Worm (Caenorhabditis elegans) whole organism, L4 larva: ENCODE data around the gene C14A4.7.
A peak's percentile ranks its signal among the peaks of the same experiment; 100 is the strongest.

Experiments used
- F10B5.3 ChIP-seq: sonication (generic microtip); optimal IDR thresholded peaks from 2 replicates; lab custom pipeline; 2016; ENCODE audit warnings: mild to moderate bottlenecking, missing genetic modification characterization, missing compliant biosample characterization
- F49E8.2 ChIP-seq: sonication (generic microtip); optimal IDR thresholded peaks from 2 replicates; lab custom pipeline; 2016; ENCODE audit warnings: missing compliant biosample characterization, mild to moderate bottlenecking, missing genetic modification characterization, borderline replicate concordance
- T26A8.4 ChIP-seq: fragments of 200-800 bp; sonication (Bioruptor generic); IDR thresholded peaks from 2 replicates; pipeline ENCODE4 v1.3.6; 2022; ENCODE audit warnings: missing genetic modification characterization, missing compliant biosample characterization
- Y48G9A.11 ChIP-seq: fragments of 200-800 bp; sonication (Bioruptor generic); IDR thresholded peaks from 2 replicates; pipeline ENCODE4 v1.3.6; 2022; ENCODE audit warnings: missing genetic modification reagents, missing genetic modification characterization, missing compliant biosample characterization
- Y5F2A.4 ChIP-seq: fragments of 200-800 bp; sonication (Bioruptor generic); optimal IDR thresholded peaks from 2 replicates; lab custom pipeline; 2018; ENCODE audit warnings: mild to moderate bottlenecking, missing genetic modification characterization, missing compliant biosample characterization
- Y75B8A.6 ChIP-seq: fragments of 200-800 bp; sonication (Bioruptor generic); IDR thresholded peaks from 2 replicates; pipeline ENCODE4 v1.3.6; 2022; ENCODE audit warnings: missing genetic modification reagents, missing genetic modification characterization, missing compliant biosample characterization
- aha-1 ChIP-seq: fragments of 150-350 bp; peaks from one replicate; lab custom pipeline; 2014; ENCODE audit warnings: missing biosample characterization, missing genetic modification characterization
- ama-1 ChIP-seq: fragments of 150-350 bp; optimal IDR thresholded peaks from 2 replicates; lab custom pipeline; 2014; ENCODE audit warnings: inconsistent platforms, mixed read lengths
- arid-1 ChIP-seq: fragments of 200-800 bp; sonication (Bioruptor generic); conservative IDR thresholded peaks from 2 replicates; pipeline ENCODE4 v1.3.6; 2022; ENCODE audit warnings: missing genetic modification reagents, missing genetic modification characterization, missing compliant biosample characterization
- attf-4 ChIP-seq: sonication (generic microtip); optimal IDR thresholded peaks from 3 replicates; lab custom pipeline; 2017; ENCODE audit warnings: missing biosample characterization, missing genetic modification characterization
- ceh-20 ChIP-seq: fragments of 200-800 bp; sonication (Bioruptor generic); IDR thresholded peaks from 2 replicates; pipeline ENCODE4 v1.3.6; 2022; ENCODE audit warnings: missing genetic modification reagents, missing genetic modification characterization, missing compliant biosample characterization
- ceh-62 ChIP-seq: sonication (generic microtip); optimal IDR thresholded peaks from 2 replicates; lab custom pipeline; 2017; ENCODE audit warnings: missing biosample characterization, missing genetic modification characterization
- daf-16 ChIP-seq, 3 experiments: sonication (generic microtip); optimal IDR thresholded peaks; 2 replicates each; lab custom pipeline; 2016 to 2017; ENCODE audit warnings: missing genetic modification characterization in 3 of 3, missing genetic modification reagents in 3 of 3, mild to moderate bottlenecking in 2 of 3, missing compliant biosample characterization in 2 of 3, missing biosample characterization in 1 of 3, moderate library complexity in 1 of 3
- duxl-1 ChIP-seq: sonication (generic microtip); optimal IDR thresholded peaks from 2 replicates; lab custom pipeline; 2016; ENCODE audit warnings: mild to moderate bottlenecking, missing genetic modification characterization, moderate library complexity, missing compliant biosample characterization; ENCODE audit not compliant: poor library complexity
- dve-1 ChIP-seq: sonication (generic microtip); optimal IDR thresholded peaks from 2 replicates; lab custom pipeline; 2017; ENCODE audit warnings: antibody characterized with exemption, mild to moderate bottlenecking, missing genetic modification characterization, missing compliant biosample characterization; ENCODE audit not compliant: insufficient read depth
- egl-27 ChIP-seq: sonication (generic microtip); optimal IDR thresholded peaks from 3 replicates; lab custom pipeline; 2017; ENCODE audit warnings: missing biosample characterization, missing genetic modification reagents, missing genetic modification characterization
- fkh-10 ChIP-seq: fragments of 150-350 bp; optimal IDR thresholded peaks from 2 replicates; lab custom pipeline; 2014; ENCODE audit warnings: missing biosample characterization, missing genetic modification reagents, missing genetic modification characterization
- fos-1 ChIP-seq: fragments of 150-350 bp; optimal IDR thresholded peaks from 2 replicates; lab custom pipeline; 2014; ENCODE audit warnings: missing biosample characterization, missing genetic modification characterization
- gei-8 ChIP-seq: fragments of 200-800 bp; sonication (Bioruptor generic); optimal IDR thresholded peaks from 2 replicates; lab custom pipeline; 2018; ENCODE audit warnings: mild to moderate bottlenecking, missing genetic modification characterization, missing compliant biosample characterization
- hif-1 ChIP-seq, 2 experiments: sonication (generic microtip); optimal IDR thresholded peaks; 2 replicates each; lab custom pipeline; 2016 to 2017; ENCODE audit warnings: missing compliant biosample characterization in 2 of 2, missing genetic modification characterization in 2 of 2, missing genetic modification reagents in 2 of 2, missing genotype in 2 of 2, mild to moderate bottlenecking in 1 of 2
- hlh-11 ChIP-seq: fragments of 200-800 bp; sonication (Bioruptor generic); optimal IDR thresholded peaks from 2 replicates; lab custom pipeline; 2018; ENCODE audit warnings: mild to moderate bottlenecking, missing genetic modification characterization, missing compliant biosample characterization
- lin-29 ChIP-seq: fragments of 200-800 bp; sonication (Bioruptor generic); IDR thresholded peaks from 2 replicates; pipeline ENCODE4 v1.3.6; 2022; ENCODE audit warnings: missing genetic modification reagents, missing genetic modification characterization, missing compliant biosample characterization
- lin-38 ChIP-seq: fragments of 200-800 bp; sonication (Bioruptor generic); IDR thresholded peaks from 2 replicates; pipeline ENCODE4 v1.3.6; 2022; ENCODE audit warnings: missing genetic modification reagents, missing genetic modification characterization, missing compliant biosample characterization
- lin-39 ChIP-seq: fragments of 150-350 bp; optimal IDR thresholded peaks from 2 replicates; lab custom pipeline; 2014; ENCODE audit warnings: missing biosample characterization, missing genetic modification reagents, missing genetic modification characterization
- madf-5 ChIP-seq, 2 experiments: fragments of 200-800 bp; sonication (Bioruptor generic); IDR thresholded peaks; 2 replicates each; pipeline ENCODE4 v1.3.6; 2022; ENCODE audit warnings: missing compliant biosample characterization in 2 of 2, missing genetic modification characterization in 2 of 2
- mdl-1 ChIP-seq, 2 experiments: fragments of 150-350 bp in 1 of 2; sonication (generic microtip) in 1 of 2; optimal IDR thresholded peaks; 2 replicates each; lab custom pipeline; 2014 to 2017; ENCODE audit warnings: missing biosample characterization in 2 of 2, missing genetic modification characterization in 2 of 2
- nhr-10 ChIP-seq: fragments of 150-350 bp; optimal IDR thresholded peaks from 2 replicates; lab custom pipeline; 2014; ENCODE audit warnings: missing biosample characterization, missing genetic modification characterization
- nhr-11 ChIP-seq: fragments of 150-350 bp; optimal IDR thresholded peaks from 2 replicates; lab custom pipeline; 2014; ENCODE audit warnings: missing biosample characterization, missing genetic modification characterization
- nhr-25 ChIP-seq: sonication (generic microtip); optimal IDR thresholded peaks from 2 replicates; lab custom pipeline; 2017; ENCODE audit warnings: missing genetic modification characterization, mild to moderate bottlenecking, missing compliant biosample characterization, antibody characterized with exemption, moderate library complexity, borderline replicate concordance; ENCODE audit not compliant: insufficient read depth
- pha-4 ChIP-seq, 2 experiments: fragments of 150-350 bp in 1 of 2; fragments of 200-800 bp in 1 of 2; sonication (Bioruptor generic) in 1 of 2; IDR thresholded peaks in 1 of 2; optimal IDR thresholded peaks in 1 of 2; 2 replicates each; pipeline versions ENCODE4 v1.3.6 to Lab custom; 2014 to 2022; ENCODE audit warnings: missing genetic modification characterization in 2 of 2, missing genetic modification reagents in 2 of 2, missing biosample characterization in 1 of 2, missing compliant biosample characterization in 1 of 2
- set-16 ChIP-seq: fragments of 200-800 bp; sonication (Bioruptor generic); IDR thresholded peaks from 2 replicates; pipeline ENCODE4 v1.3.6; 2022; ENCODE audit warnings: missing genetic modification reagents, missing genetic modification characterization, missing compliant biosample characterization
- tra-1 ChIP-seq: fragments of 200-800 bp; sonication (Bioruptor generic); IDR thresholded peaks from 2 replicates; pipeline ENCODE4 v1.3.6; 2022; ENCODE audit warnings: missing genetic modification reagents, missing genetic modification characterization, missing compliant biosample characterization
- unc-39 ChIP-seq: sonication (generic microtip); optimal IDR thresholded peaks from 2 replicates; lab custom pipeline; 2017; ENCODE audit warnings: missing biosample characterization, missing genetic modification characterization
- zag-1 ChIP-seq: fragments of 150-350 bp; optimal IDR thresholded peaks from 2 replicates; lab custom pipeline; 2014; ENCODE audit warnings: missing biosample characterization, missing genetic modification characterization

Gene C14A4.7

ce11 chrII:10574177-10574576, 22.2 kb downstream of the C14A4.7 start:
- no peak for TF ChIP-seq Y5F2A.4 (GFP tag; lab: Kevin White, UChicago)
- 0 out of 4 replicates have a peak, but pooled peaks of 1 of the 2 experiments have one; percentile 16 for TF ChIP-seq madf-5 (GFP tag; IDR thresholded peaks at IDR 0.05; lab: Robert Waterston, UW)
- TF ChIP-seq lin-38 (GFP tag; lab: Robert Waterston, UW) = peak; percentile 60
- TF ChIP-seq duxl-1 (tag; lab: Kevin White, UChicago) = peak; percentile 21

- TF ChIP-seq Y48G9A.11 (GFP tag; lab: Robert Waterston, UW) (no peak), mdl-1 (tag; optimal IDR thresholded peaks at IDR 0.05; lab: Kevin White, UChicago) (no peak), F49E8.2 (tag; lab: Kevin White, UChicago) (no peak), egl-27 (tag; lab: Kevin White, UChicago) (no peak), lin-29 (GFP tag; lab: Robert Waterston, UW) (no peak), T26A8.4 (GFP tag; lab: Robert Waterston, UW) (no peak), F10B5.3 (tag; lab: Kevin White, UChicago) (no peak), fkh-10 (GFP tag; lab: Kevin White, UChicago) (no peak), lin-39 (tag; lab: Kevin White, UChicago) (no peak), attf-4 (tag; lab: Kevin White, UChicago) (no peak), ceh-20 (GFP tag; lab: Robert Waterston, UW) (no peak)
- TF ChIP-seq, all 104 proteins: peak for 0
Measured at ce11 chrII:10571967-10572366, 24.4 kb downstream of the C14A4.7 start, which contains the start of gene C06A1.3. Gene C06A1.3, plus strand, starts transcription at chrII:10572267.

ce11 chrII:10570302-10570701, 26.1 kb downstream of the C14A4.7 start, which contains the start of gene txt-13:
Gene txt-13, plus strand, starts transcription at chrII:10570602.
- no peak for TF ChIP-seq fos-1
- TF ChIP-seq arid-1 (GFP tag; lab: Robert Waterston, UW) = no peak
- TF ChIP-seq Y5F2A.4 (GFP tag; lab: Kevin White, UChicago) = no peak
- no peak for TF ChIP-seq nhr-25 (tag; lab: Kevin White, UChicago)
- no peak for TF ChIP-seq hif-1 (tag; optimal IDR thresholded peaks at IDR 0.05; lab: Kevin White, UChicago)
- TF ChIP-seq tra-1 (GFP tag; lab: Robert Waterston, UW) = no peak
- TF ChIP-seq nhr-10 (tag; lab: Kevin White, UChicago) = no peak
- no peak for TF ChIP-seq dve-1 (tag; lab: Kevin White, UChicago)
- TF ChIP-seq hlh-11 (tag; lab: Kevin White, UChicago) = no peak
- TF ChIP-seq pha-4 (GFP tag; IDR thresholded peaks at IDR 0.05; lab: Robert Waterston, UW) = no peak
- TF ChIP-seq pha-4 (tag; optimal IDR thresholded peaks at IDR 0.05; lab: Kevin White, UChicago) = no peak
- no peak for TF ChIP-seq gei-8 (GFP tag; lab: Kevin White, UChicago)
- no peak for TF ChIP-seq unc-39 (tag; lab: Kevin White, UChicago)
- TF ChIP-seq ama-1 (lab: Kevin White, UChicago) = no peak
- no peak for TF ChIP-seq lin-38 (GFP tag; lab: Robert Waterston, UW)
- TF ChIP-seq, all 104 proteins: peak for 0

ce11 chrII:10569498-10569897, 26.9 kb downstream of the C14A4.7 start:
- TF ChIP-seq nhr-11 (peak; percentile 75), daf-16 (GFP tag; optimal IDR thresholded peaks at IDR 0.05; lab: Kevin White, UChicago) (peak in 1 of 2 experiments; percentile 54), daf-16 (tag; optimal IDR thresholded peaks at IDR 0.05; lab: Kevin White, UChicago) (no peak), ceh-62 (tag; lab: Kevin White, UChicago) (no peak), zag-1 (tag; lab: Kevin White, UChicago) (no peak)

ce11 chrII:10566458-10566857, 29.9 kb downstream of the C14A4.7 start:
- peak; percentile 53; the same call in 1 of the 2 replicates for TF ChIP-seq set-16
- TF ChIP-seq Y75B8A.6 (GFP tag; lab: Robert Waterston, UW) = no peak
- peak; percentile 77 for TF ChIP-seq aha-1
